Fruit fly (Drosophila melanogaster): Measurements from ENCODE around the gene CG2021.

CG2021 gene

DNA sequence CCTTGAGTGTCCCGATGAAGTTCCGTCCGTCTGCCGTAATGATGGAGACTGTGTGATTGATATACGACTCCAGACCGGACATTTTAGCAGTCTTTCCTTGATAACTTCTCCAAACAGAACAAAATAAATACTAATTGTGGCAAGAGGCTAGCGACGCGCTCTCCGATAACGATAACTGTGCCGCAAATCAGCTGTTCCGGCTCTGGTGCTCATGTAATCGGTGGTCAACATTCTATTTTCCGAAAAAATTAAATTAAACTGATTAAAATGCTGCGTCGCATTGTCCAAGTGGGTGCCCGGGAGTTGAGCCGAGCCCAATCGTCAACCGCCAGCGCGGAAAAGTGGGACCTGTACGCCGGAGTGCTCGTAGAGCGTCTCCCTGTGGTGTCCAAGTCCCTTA is at the start of gene CG2021, which contains the start of gene mRpL46:
Gene CG2021 (minus strand): TSS at position 163 of the 400 bp plus-strand sequence.
Gene mRpL46 (plus strand): TSS at position 191 of the 400 bp plus-strand sequence.
- no peak for TF ChIP-seq fd85E (GFP tag; optimal IDR thresholded peaks at IDR 0.05)
- TF ChIP-seq CG8319 (GFP tag; optimal IDR thresholded peaks at IDR 0.05) = no peak
- TF ChIP-seq pdm3 (GFP tag; optimal IDR thresholded peaks at IDR 0.05) = no peak
- no peak for TF ChIP-seq salr (GFP tag; optimal IDR thresholded peaks at IDR 0.05)
- TF ChIP-seq svp (GFP tag) = no peak
- no peak for TF ChIP-seq Eip93F (GFP tag; optimal IDR thresholded peaks at IDR 0.05)
- no peak for TF ChIP-seq CG31627 (GFP tag; optimal IDR thresholded peaks at IDR 0.05)
- TF ChIP-seq Sox102F (GFP tag; optimal IDR thresholded peaks at IDR 0.05) = no peak
- no peak for TF ChIP-seq achi (GFP tag; optimal IDR thresholded peaks at IDR 0.05)
- no peak for TF ChIP-seq CG34406 (GFP tag; optimal IDR thresholded peaks at IDR 0.05)
- TF ChIP-seq fd59A (GFP tag; optimal IDR thresholded peaks at IDR 0.05) = no peak
- no peak for TF ChIP-seq Blimp-1 (GFP tag; optimal IDR thresholded peaks at IDR 0.05)
- TF ChIP-seq CG9139 (GFP tag; optimal IDR thresholded peaks at IDR 0.05) = no peak

DNA sequence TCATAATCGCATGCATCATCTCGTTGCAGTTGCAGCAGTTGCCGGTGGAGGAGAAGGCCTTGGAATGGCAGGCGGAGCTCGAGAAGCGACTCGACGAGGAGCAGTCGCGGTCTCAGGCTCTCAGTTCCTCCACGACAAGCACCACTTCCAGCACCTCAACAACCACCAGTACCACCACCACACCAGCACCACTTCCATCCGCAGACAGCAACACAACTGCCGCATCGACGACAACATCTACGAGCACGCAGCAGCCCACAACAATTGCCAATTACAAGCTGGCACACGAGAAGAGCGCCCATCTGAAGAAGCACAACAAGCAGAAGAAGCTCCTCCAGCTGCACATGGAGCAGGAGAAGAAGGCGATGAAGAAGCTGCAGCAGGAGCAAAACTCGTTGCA is 45.2 kb upstream of the CG2021 start:
- TF ChIP-seq acj6 (GFP tag; optimal IDR thresholded peaks at IDR 0.05) (no peak), Sox15 (GFP tag; optimal IDR thresholded peaks at IDR 0.05) (no peak), CG6808 (GFP tag; optimal IDR thresholded peaks at IDR 0.05) (peak; percentile 21), CG7368 (GFP tag; optimal IDR thresholded peaks at IDR 0.05) (no peak), ss (GFP tag; optimal IDR thresholded peaks at IDR 0.05) (peak in 1 of 2 experiments; percentile 70), CG6854 (GFP tag; optimal IDR thresholded peaks at IDR 0.05) (peak; percentile 59), salr (GFP tag; optimal IDR thresholded peaks at IDR 0.05) (peak in 1 of 2 experiments; percentile 5), Lpt (GFP tag; optimal IDR thresholded peaks at IDR 0.05) (no peak)

DNA sequence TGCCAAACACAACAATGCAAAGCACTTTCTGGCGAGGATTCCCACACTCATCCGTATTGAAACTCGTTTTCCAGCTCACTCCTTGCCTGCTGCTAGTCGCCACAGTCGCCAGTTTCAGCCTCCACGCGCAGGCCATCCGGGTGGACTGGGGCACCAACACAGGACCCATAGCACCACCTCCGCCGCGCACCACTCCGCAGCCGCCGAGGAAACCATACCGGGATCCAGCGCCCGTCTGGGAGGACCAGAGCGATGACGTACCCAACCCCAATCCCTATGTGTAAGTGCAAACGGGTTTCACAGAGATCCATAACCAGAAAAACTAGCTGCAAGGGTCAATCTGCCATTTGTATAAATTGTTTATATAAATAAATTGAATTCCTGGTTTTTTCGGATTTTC is 43.9 kb upstream of the CG2021 start:
- TF ChIP-seq pdm3 (GFP tag; optimal IDR thresholded peaks at IDR 0.05) = no peak
- TF ChIP-seq fkh (GFP tag; optimal IDR thresholded peaks at IDR 0.05) = no peak
- TF ChIP-seq Eip78C (GFP tag) = no peak
- no peak for TF ChIP-seq Ets21C (GFP tag; optimal IDR thresholded peaks at IDR 0.05)
- TF ChIP-seq CG11294 (GFP tag; IDR thresholded peaks at IDR 0.05) = no peak
- no peak for TF ChIP-seq svp (GFP tag)
- peak; percentile 26 to 54 for TF ChIP-seq ss (GFP tag; optimal IDR thresholded peaks at IDR 0.05)
- TF ChIP-seq esn (GFP tag; optimal IDR thresholded peaks at IDR 0.05) = no peak
- TF ChIP-seq CG11902 (GFP tag; optimal IDR thresholded peaks at IDR 0.05) = no peak
- peak; percentile 9 for TF ChIP-seq dsx (GFP tag; optimal IDR thresholded peaks at IDR 0.05; ENCODE audit: poor library complexity, severe bottlenecking)
- peak; percentile 87 for TF ChIP-seq CG1621 (tag; optimal IDR thresholded peaks at IDR 0.05)
- 0 out of 3 replicates have a peak, but pooled peaks have one; percentile 21 for TF ChIP-seq eg (GFP tag; IDR thresholded peaks at IDR 0.05)
- TF ChIP-seq Hr4 (GFP tag; optimal IDR thresholded peaks at IDR 0.05) = no peak
- TF ChIP-seq cyc (GFP tag; optimal IDR thresholded peaks at IDR 0.05) = no peak

DNA sequence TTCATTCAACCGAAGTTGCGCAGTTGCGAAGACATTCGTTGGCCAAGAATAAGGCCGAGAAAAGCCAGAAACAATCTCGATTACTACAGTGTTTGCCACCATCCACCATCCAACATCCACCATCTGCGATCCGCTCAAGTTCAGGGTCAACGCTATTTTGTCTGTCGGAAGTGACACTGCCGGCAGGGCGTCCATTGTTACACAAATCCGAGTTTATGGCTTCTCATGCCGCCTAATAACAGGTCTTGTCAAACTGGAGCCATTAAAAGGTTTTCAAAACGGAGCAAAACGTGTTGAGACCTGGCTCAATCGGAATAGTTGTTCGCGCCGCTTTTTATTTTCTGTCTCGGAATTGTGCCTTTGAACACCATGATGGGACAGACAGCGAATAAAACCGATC is 41.6 kb upstream of the CG2021 start:
- TF ChIP-seq svp (GFP tag) (peak; percentile 11), dsx (GFP tag; optimal IDR thresholded peaks at IDR 0.05; ENCODE audit: poor library complexity, severe bottlenecking) (peak; percentile 59), spab (GFP tag; optimal IDR thresholded peaks at IDR 0.05) (no peak), CG1621 (tag; optimal IDR thresholded peaks at IDR 0.05) (peak; percentile 1)

DNA sequence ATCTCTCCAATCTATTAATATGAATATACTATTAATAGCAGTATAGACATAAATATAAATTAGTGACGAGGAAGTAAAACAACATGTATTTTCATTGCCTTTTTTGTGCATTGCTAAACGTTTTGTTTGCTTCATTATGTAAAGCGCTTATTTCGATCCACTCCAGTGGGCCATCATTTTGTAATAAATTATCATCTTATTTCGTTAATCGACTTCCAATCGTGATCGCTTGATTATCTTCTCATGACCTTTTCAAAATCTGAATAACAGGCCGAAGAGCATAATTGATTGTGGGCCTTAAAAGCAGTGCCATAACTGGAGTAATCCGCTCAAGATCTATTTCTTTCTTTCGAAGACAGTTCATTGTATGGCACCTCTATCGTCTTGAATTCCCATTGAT is 40.2 kb upstream of the CG2021 start:
- TF ChIP-seq fd85E (GFP tag; optimal IDR thresholded peaks at IDR 0.05) (no peak), Sox102F (GFP tag; optimal IDR thresholded peaks at IDR 0.05) (no peak), CG6854 (GFP tag; optimal IDR thresholded peaks at IDR 0.05) (no peak), Lpt (GFP tag; optimal IDR thresholded peaks at IDR 0.05) (no peak), achi (GFP tag; optimal IDR thresholded peaks at IDR 0.05) (no peak), CG11294 (GFP tag; IDR thresholded peaks at IDR 0.05) (no peak), Hr39 (GFP tag; optimal IDR thresholded peaks at IDR 0.05) (no peak), Met (GFP tag; optimal IDR thresholded peaks at IDR 0.05) (no peak), CG3032 (tag; optimal IDR thresholded peaks at IDR 0.05) (no peak), Sox15 (GFP tag; optimal IDR thresholded peaks at IDR 0.05) (no peak), spab (GFP tag; optimal IDR thresholded peaks at IDR 0.05) (no peak), CG6163 (GFP tag; IDR thresholded peaks at IDR 0.05) (no peak), CG9139 (GFP tag; optimal IDR thresholded peaks at IDR 0.05) (no peak), svp (GFP tag) (no peak), CG8632 (GFP tag; optimal IDR thresholded peaks at IDR 0.05) (no peak), Ets96B (tag; optimal IDR thresholded peaks at IDR 0.05) (no peak), vri (GFP tag; optimal IDR thresholded peaks at IDR 0.05) (no peak)

Measured in whole organism, prepupa.